Worm (Caenorhabditis elegans): Measurements from ENCODE around the gene cox-17.
A peak's percentile ranks its signal among the peaks of the same experiment; 100 is the strongest.

Gene cox-17

ce11 chrIII:154168-154567 is 36.6 kb upstream of the cox-17 start (continued):
- TF ChIP-seq fos-1 (tag; optimal IDR thresholded peaks at IDR 0.05) = peak; percentile 45
- no peak for TF ChIP-seq sea-2 (GFP tag; optimal IDR thresholded peaks at IDR 0.05)
- TF ChIP-seq snpc-4 (tag; optimal IDR thresholded peaks at IDR 0.05) = no peak
- peak; percentile 100 for TF ChIP-seq elt-2 (tag; optimal IDR thresholded peaks at IDR 0.05)
- TF ChIP-seq ama-1 (optimal IDR thresholded peaks at IDR 0.05) = no peak
- peak; percentile 98 for TF ChIP-seq jun-1 (tag; optimal IDR thresholded peaks at IDR 0.05)
- TF ChIP-seq unc-39 (tag; optimal IDR thresholded peaks at IDR 0.05) = no peak
- no peak for TF ChIP-seq mml-1 (tag; optimal IDR thresholded peaks at IDR 0.05)
- TF ChIP-seq ceh-9 (tag; optimal IDR thresholded peaks at IDR 0.05) = no peak
- TF ChIP-seq zag-1 (tag; optimal IDR thresholded peaks at IDR 0.05) = no peak
- TF ChIP-seq nhr-43 (tag; optimal IDR thresholded peaks at IDR 0.05; ENCODE audit: poor library complexity, severe bottlenecking) = no peak
- no peak for TF ChIP-seq nhr-23 (tag; optimal IDR thresholded peaks at IDR 0.05)

- TF ChIP-seq nhr-77 (tag; optimal IDR thresholded peaks at IDR 0.05) = no peak
- TF ChIP-seq lsy-12 (tag; optimal IDR thresholded peaks at IDR 0.05) = no peak
- no peak for TF ChIP-seq nfya-1 (tag; optimal IDR thresholded peaks at IDR 0.05; ENCODE audit: insufficient read depth)
- no peak for TF ChIP-seq nhr-12 (tag; optimal IDR thresholded peaks at IDR 0.05)
- TF ChIP-seq sea-2 (GFP tag; optimal IDR thresholded peaks at IDR 0.05) = no peak
- no peak for TF ChIP-seq nhr-76 (tag; optimal IDR thresholded peaks at IDR 0.05)
- no peak for TF ChIP-seq unc-39 (tag; optimal IDR thresholded peaks at IDR 0.05)
- TF ChIP-seq ZK546.5 (tag; optimal IDR thresholded peaks at IDR 0.05) = no peak
- no peak for TF ChIP-seq nhr-67 (tag; optimal IDR thresholded peaks at IDR 0.05)
- no peak for TF ChIP-seq snpc-4 (tag; optimal IDR thresholded peaks at IDR 0.05)
- TF ChIP-seq zag-1 (tag; optimal IDR thresholded peaks at IDR 0.05) = no peak
- no peak for TF ChIP-seq elt-3 (tag; optimal IDR thresholded peaks at IDR 0.05)
- no peak for TF ChIP-seq fkh-2 (tag; optimal IDR thresholded peaks at IDR 0.05)
- no peak for TF ChIP-seq nhr-11 (tag; optimal IDR thresholded peaks at IDR 0.05)
- TF ChIP-seq fos-1 (tag; optimal IDR thresholded peaks at IDR 0.05) = no peak
- TF ChIP-seq pha-4 (tag; optimal IDR thresholded peaks at IDR 0.05) = no peak
- no peak for TF ChIP-seq mml-1 (tag; optimal IDR thresholded peaks at IDR 0.05)
- no peak for TF ChIP-seq nhr-25 (tag; optimal IDR thresholded peaks at IDR 0.05)
- no peak for TF ChIP-seq ceh-82 (tag; optimal IDR thresholded peaks at IDR 0.05)
- TF ChIP-seq nhr-237 (tag; optimal IDR thresholded peaks at IDR 0.05) = no peak
Observed at ce11 chrIII:156645-157044, 34.1 kb upstream of the cox-17 start, which contains the start of the genes zig-13 and ver-1. Gene zig-13, minus strand, starts transcription at chrIII:156745. Gene ver-1, plus strand, starts transcription at chrIII:156824.

ce11 chrIII:157980-158379 is 32.8 kb upstream of the cox-17 start:
- no peak for TF ChIP-seq fkh-10 (GFP tag; optimal IDR thresholded peaks at IDR 0.05)
- no peak for TF ChIP-seq ceh-82 (tag; optimal IDR thresholded peaks at IDR 0.05)
- TF ChIP-seq tbx-2 (tag; optimal IDR thresholded peaks at IDR 0.05) = no peak

- no peak for TF ChIP-seq sea-2 (GFP tag; optimal IDR thresholded peaks at IDR 0.05)
- no peak for TF ChIP-seq unc-39 (tag; optimal IDR thresholded peaks at IDR 0.05)
- no peak for TF ChIP-seq nhr-77 (tag; optimal IDR thresholded peaks at IDR 0.05)
- TF ChIP-seq skn-1 (tag; optimal IDR thresholded peaks at IDR 0.05) = no peak
- no peak for TF ChIP-seq R02D3.7 (tag; optimal IDR thresholded peaks at IDR 0.05)
- no peak for TF ChIP-seq ztf-4 (tag; optimal IDR thresholded peaks at IDR 0.05)
- TF ChIP-seq elt-3 (tag; optimal IDR thresholded peaks at IDR 0.05) = no peak
- no peak for TF ChIP-seq nhr-23 (tag; optimal IDR thresholded peaks at IDR 0.05)
- TF ChIP-seq egl-27 (tag; optimal IDR thresholded peaks at IDR 0.05) = no peak
- no peak for TF ChIP-seq ceh-82 (tag; optimal IDR thresholded peaks at IDR 0.05)
- TF ChIP-seq pha-4 (tag; optimal IDR thresholded peaks at IDR 0.05) = no peak
- TF ChIP-seq lin-15B (tag; optimal IDR thresholded peaks at IDR 0.05) = no peak
- no peak for TF ChIP-seq jun-1 (tag; optimal IDR thresholded peaks at IDR 0.05)
- TF ChIP-seq fkh-10 (GFP tag; optimal IDR thresholded peaks at IDR 0.05) = no peak
- no peak for TF ChIP-seq ztf-11 (tag; optimal IDR thresholded peaks at IDR 0.05)
- TF ChIP-seq eor-1 (tag; optimal IDR thresholded peaks at IDR 0.05) = no peak
- no peak for TF ChIP-seq pqm-1 (tag; optimal IDR thresholded peaks at IDR 0.05)
- no peak for TF ChIP-seq ceh-9 (tag; optimal IDR thresholded peaks at IDR 0.05)
- TF ChIP-seq ceh-28 (tag; optimal IDR thresholded peaks at IDR 0.05) = no peak
Observed at ce11 chrIII:159149-159548, 31.6 kb upstream of the cox-17 start.
